Worm (Caenorhabditis elegans) whole organism, L1 larva: Measurements from ENCODE around the gene Y37D8A.19.

Experiments
- ama-1 ChIP-seq: fragments of 150-350 bp; optimal IDR thresholded peaks from 2 replicates; lab custom pipeline; 2014
- ceh-82 ChIP-seq, 3 experiments: fragments of 150-350 bp in 1 of 3; sonication (generic microtip) in 2 of 3; optimal IDR thresholded peaks; 2 replicates each; lab custom pipeline; 2014 to 2017; ENCODE audit warnings: missing biosample characterization in 3 of 3, missing genetic modification characterization in 3 of 3
- dpl-1 ChIP-seq, 3 experiments: fragments of 150-350 bp in 2 of 3; sonication (generic microtip) in 1 of 3; optimal IDR thresholded peaks; 2 replicates each; lab custom pipeline; 2014 to 2017; ENCODE audit warnings: missing biosample characterization in 3 of 3, missing genetic modification characterization in 3 of 3, missing genetic modification reagents in 3 of 3
- fkh-10 ChIP-seq: sonication (generic microtip); optimal IDR thresholded peaks from 2 replicates; lab custom pipeline; 2017; ENCODE audit warnings: missing biosample characterization, missing genetic modification reagents, missing genetic modification characterization
- fos-1 ChIP-seq: fragments of 150-350 bp; optimal IDR thresholded peaks from 2 replicates; lab custom pipeline; 2014; ENCODE audit warnings: missing biosample characterization, missing genetic modification characterization
- jun-1 ChIP-seq: fragments of 150-350 bp; optimal IDR thresholded peaks from 2 replicates; lab custom pipeline; 2014; ENCODE audit warnings: missing biosample characterization, missing genetic modification reagents, missing genetic modification characterization
- lin-39 ChIP-seq: fragments of 150-350 bp; optimal IDR thresholded peaks from 2 replicates; lab custom pipeline; 2014; ENCODE audit warnings: missing biosample characterization, missing genetic modification reagents, missing genetic modification characterization
- mep-1 ChIP-seq: fragments of 150-350 bp; optimal IDR thresholded peaks from 2 replicates; lab custom pipeline; 2014; ENCODE audit warnings: missing biosample characterization, missing genetic modification characterization
- nhr-11 ChIP-seq: fragments of 150-350 bp; optimal IDR thresholded peaks from 2 replicates; lab custom pipeline; 2014; ENCODE audit warnings: missing biosample characterization, missing genetic modification characterization
- nhr-20 ChIP-seq: sonication (generic microtip); optimal IDR thresholded peaks from 2 replicates; lab custom pipeline; 2016; ENCODE audit warnings: mild to moderate bottlenecking, missing genetic modification characterization, missing compliant biosample characterization
- sptf-1 ChIP-seq: fragments of 150-350 bp; optimal IDR thresholded peaks from 2 replicates; lab custom pipeline; 2014; ENCODE audit warnings: missing biosample characterization, missing genetic modification characterization
- unc-86 ChIP-seq: sonication (generic microtip); optimal IDR thresholded peaks from 2 replicates; lab custom pipeline; 2016; ENCODE audit warnings: missing genetic modification characterization, missing compliant biosample characterization

DNA sequence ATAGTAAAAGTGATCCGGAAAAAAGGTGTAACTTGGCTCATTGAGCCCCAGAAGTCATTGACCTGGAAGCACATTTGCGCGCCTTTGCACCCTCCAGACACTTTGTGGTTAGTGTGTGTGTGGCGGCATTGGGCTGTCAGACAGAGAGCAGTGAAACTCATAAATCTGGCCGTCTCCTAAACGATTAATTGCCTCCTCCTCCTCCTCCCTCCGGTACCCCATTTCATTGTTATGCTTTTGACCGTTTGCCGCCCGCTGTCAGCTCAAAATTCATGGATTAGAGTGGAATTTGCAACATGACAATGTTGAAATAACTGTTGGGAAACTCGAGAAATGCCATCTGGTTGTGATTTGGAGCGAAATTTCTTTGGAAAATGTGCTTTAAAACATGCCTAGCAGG, 25.6 kb upstream of the Y37D8A.19 start:
- TF ChIP-seq fkh-10 (GFP tag; lab: Kevin White, UChicago), result no peak
- TF ChIP-seq jun-1 (tag; lab: Kevin White, UChicago), result no peak
- TF ChIP-seq sptf-1 (tag; lab: Kevin White, UChicago), result no peak
- TF ChIP-seq ama-1, result no peak
- no peak for TF ChIP-seq nhr-11 (tag; lab: Kevin White, UChicago)
- no peak for TF ChIP-seq mep-1 (tag; lab: Kevin White, UChicago)
- no peak for TF ChIP-seq fos-1 (tag; lab: Kevin White, UChicago)
- no peak for TF ChIP-seq dpl-1 (GFP tag; optimal IDR thresholded peaks at IDR 0.05; lab: Kevin White, UChicago)
- TF ChIP-seq unc-86 (tag; lab: Kevin White, UChicago), result no peak
- no peak for TF ChIP-seq lin-39 (tag; lab: Kevin White, UChicago)
- no peak for TF ChIP-seq nhr-20 (tag; lab: Kevin White, UChicago)
- TF ChIP-seq ceh-82 (tag; optimal IDR thresholded peaks at IDR 0.05; lab: Kevin White, UChicago), result no peak
